Worm (Caenorhabditis elegans): ENCODE results near the gene him-8.

The him-8 gene

ce11 chrIV:10573471-10573870 lies 11.8 kb downstream of the him-8 start:
- TF ChIP-seq ceh-36 (tag; optimal IDR thresholded peaks at IDR 0.05) (no peak), hmbx-1 (tag; optimal IDR thresholded peaks at IDR 0.05) (no peak), aly-1 (tag; optimal IDR thresholded peaks at IDR 0.05) (no peak), ets-7 (tag; optimal IDR thresholded peaks at IDR 0.05) (no peak), pes-1 (GFP tag; IDR thresholded peaks at IDR 0.05) (no peak), F13C5.2 (tag; optimal IDR thresholded peaks at IDR 0.05) (no peak), tbx-37 (GFP tag; conservative IDR thresholded peaks at IDR 0.05) (no peak), ceh-13 (GFP tag; optimal IDR thresholded peaks at IDR 0.05) (no peak), hnd-1 (tag; optimal IDR thresholded peaks at IDR 0.05) (no peak), B0310.2 (tag; optimal IDR thresholded peaks at IDR 0.05) (no peak), tbx-11 (GFP tag; IDR thresholded peaks at IDR 0.05) (no peak), scrt-1 (GFP tag; IDR thresholded peaks at IDR 0.05) (no peak)

ce11 chrIV:10574471-10574870 lies 12.8 kb downstream of the him-8 start:
- TF ChIP-seq scrt-1 (GFP tag; IDR thresholded peaks at IDR 0.05) (no peak), F13C5.2 (tag; optimal IDR thresholded peaks at IDR 0.05) (no peak), tra-4 (tag; optimal IDR thresholded peaks at IDR 0.05) (no peak), B0310.2 (tag; optimal IDR thresholded peaks at IDR 0.05) (no peak), aly-1 (tag; optimal IDR thresholded peaks at IDR 0.05) (no peak), hmbx-1 (tag; optimal IDR thresholded peaks at IDR 0.05) (no peak), pes-1 (GFP tag; IDR thresholded peaks at IDR 0.05) (no peak), sea-1 (GFP tag; conservative IDR thresholded peaks at IDR 0.05) (no peak), ets-7 (tag; optimal IDR thresholded peaks at IDR 0.05) (no peak), hnd-1 (tag; optimal IDR thresholded peaks at IDR 0.05) (no peak), ama-1 (optimal IDR thresholded peaks at IDR 0.05) (no peak), ceh-36 (tag; optimal IDR thresholded peaks at IDR 0.05) (no peak), tbx-11 (GFP tag; IDR thresholded peaks at IDR 0.05) (no peak), flt-1 (GFP tag; IDR thresholded peaks at IDR 0.05) (no peak), hmg-4 (GFP tag; optimal IDR thresholded peaks at IDR 0.05) (no peak), tbx-37 (GFP tag; conservative IDR thresholded peaks at IDR 0.05) (no peak), ceh-13 (GFP tag; optimal IDR thresholded peaks at IDR 0.05) (no peak)

- TF ChIP-seq pes-1 (GFP tag; IDR thresholded peaks at IDR 0.05): no peak
- no peak for TF ChIP-seq hnd-1 (tag; optimal IDR thresholded peaks at IDR 0.05)
- no peak for TF ChIP-seq ama-1 (optimal IDR thresholded peaks at IDR 0.05)
- TF ChIP-seq sea-1 (GFP tag; conservative IDR thresholded peaks at IDR 0.05): no peak
- TF ChIP-seq ets-7 (tag; optimal IDR thresholded peaks at IDR 0.05): no peak
- no peak for TF ChIP-seq tra-4 (tag; optimal IDR thresholded peaks at IDR 0.05)
- TF ChIP-seq F13C5.2 (tag; optimal IDR thresholded peaks at IDR 0.05): no peak
These were observed 14.3 kb downstream of the him-8 start, which contains the start of gene efn-2 for ce11 chrIV:10576050-10576449. efn-2 (plus strand) TSS chrIV:10576350.

ce11 chrIV:10576624-10577023 lies 14.9 kb downstream of the him-8 start:
- TF ChIP-seq B0310.2 (tag; optimal IDR thresholded peaks at IDR 0.05) (no peak), ceh-36 (tag; optimal IDR thresholded peaks at IDR 0.05) (no peak), hmbx-1 (tag; optimal IDR thresholded peaks at IDR 0.05) (no peak), tbx-37 (GFP tag; conservative IDR thresholded peaks at IDR 0.05) (no peak), ama-1 (optimal IDR thresholded peaks at IDR 0.05) (no peak), ets-7 (tag; optimal IDR thresholded peaks at IDR 0.05) (no peak), pes-1 (GFP tag; IDR thresholded peaks at IDR 0.05) (no peak), hmg-4 (GFP tag; optimal IDR thresholded peaks at IDR 0.05) (no peak), scrt-1 (GFP tag; IDR thresholded peaks at IDR 0.05) (no peak), sea-1 (GFP tag; conservative IDR thresholded peaks at IDR 0.05) (no peak), F13C5.2 (tag; optimal IDR thresholded peaks at IDR 0.05) (no peak), ceh-13 (GFP tag; optimal IDR thresholded peaks at IDR 0.05) (no peak), flt-1 (GFP tag; IDR thresholded peaks at IDR 0.05) (no peak), hnd-1 (tag; optimal IDR thresholded peaks at IDR 0.05) (no peak)

- no peak for TF ChIP-seq sea-1 (GFP tag; conservative IDR thresholded peaks at IDR 0.05)
- TF ChIP-seq hmbx-1 (tag; optimal IDR thresholded peaks at IDR 0.05): no peak
- no peak for TF ChIP-seq flt-1 (GFP tag; IDR thresholded peaks at IDR 0.05)
- TF ChIP-seq ceh-36 (tag; optimal IDR thresholded peaks at IDR 0.05): no peak
These were observed 15.9 kb downstream of the him-8 start for ce11 chrIV:10577600-10577999.

ce11 chrIV:10578367-10578766 lies 16.7 kb downstream of the him-8 start, which contains the start of gene lgc-43:
lgc-43 (plus strand) TSS chrIV:10578667.
- no peak for TF ChIP-seq ceh-13 (GFP tag; optimal IDR thresholded peaks at IDR 0.05)
- no peak for TF ChIP-seq flt-1 (GFP tag; IDR thresholded peaks at IDR 0.05)
- TF ChIP-seq sea-1 (GFP tag; conservative IDR thresholded peaks at IDR 0.05): no peak
- TF ChIP-seq hmg-4 (GFP tag; optimal IDR thresholded peaks at IDR 0.05): no peak
- no peak for TF ChIP-seq tra-4 (tag; optimal IDR thresholded peaks at IDR 0.05)
- no peak for TF ChIP-seq B0310.2 (tag; optimal IDR thresholded peaks at IDR 0.05)
- no peak for TF ChIP-seq ama-1 (optimal IDR thresholded peaks at IDR 0.05)
- no peak for TF ChIP-seq tbx-37 (GFP tag; conservative IDR thresholded peaks at IDR 0.05)
- TF ChIP-seq scrt-1 (GFP tag; IDR thresholded peaks at IDR 0.05): no peak
- TF ChIP-seq ets-7 (tag; optimal IDR thresholded peaks at IDR 0.05): no peak
- TF ChIP-seq F13C5.2 (tag; optimal IDR thresholded peaks at IDR 0.05): no peak
- no peak for TF ChIP-seq ceh-36 (tag; optimal IDR thresholded peaks at IDR 0.05)

ce11 chrIV:10584237-10584636 lies 22.5 kb downstream of the him-8 start, which contains the start of gene oac-8:
oac-8 (plus strand) TSS chrIV:10584537.
- TF ChIP-seq ceh-13 (GFP tag; optimal IDR thresholded peaks at IDR 0.05): no peak
- no peak for TF ChIP-seq tbx-11 (GFP tag; IDR thresholded peaks at IDR 0.05)
- TF ChIP-seq tra-4 (tag; optimal IDR thresholded peaks at IDR 0.05): no peak

ce11 chrIV:10589072-10589471 lies 27.4 kb downstream of the him-8 start, which contains the start of gene C43F9.4:
C43F9.4 (minus strand) TSS chrIV:10589172.
- TF ChIP-seq flt-1 (GFP tag; IDR thresholded peaks at IDR 0.05) (no peak), ama-1 (optimal IDR thresholded peaks at IDR 0.05) (no peak), ceh-36 (tag; optimal IDR thresholded peaks at IDR 0.05) (no peak), aly-1 (tag; optimal IDR thresholded peaks at IDR 0.05) (no peak), scrt-1 (GFP tag; IDR thresholded peaks at IDR 0.05) (no peak), ets-7 (tag; optimal IDR thresholded peaks at IDR 0.05) (no peak), hnd-1 (tag; optimal IDR thresholded peaks at IDR 0.05) (no peak), F13C5.2 (tag; optimal IDR thresholded peaks at IDR 0.05) (no peak), sea-1 (GFP tag; conservative IDR thresholded peaks at IDR 0.05) (no peak), tbx-11 (GFP tag; IDR thresholded peaks at IDR 0.05) (no peak), hmbx-1 (tag; optimal IDR thresholded peaks at IDR 0.05) (no peak), pes-1 (GFP tag; IDR thresholded peaks at IDR 0.05) (no peak), tra-4 (tag; optimal IDR thresholded peaks at IDR 0.05) (no peak), tbx-37 (GFP tag; conservative IDR thresholded peaks at IDR 0.05) (no peak), B0310.2 (tag; optimal IDR thresholded peaks at IDR 0.05) (no peak), ceh-13 (GFP tag; optimal IDR thresholded peaks at IDR 0.05) (no peak), hmg-4 (GFP tag; optimal IDR thresholded peaks at IDR 0.05) (no peak)

Data from whole organism, early embryonic.